Worm (Caenorhabditis elegans) whole organism, young adult: ENCODE measurements around the gene R155.5.

ENCODE experiments used
- B0035.1 ChIP-seq: sonication (generic microtip); optimal IDR thresholded peaks from 2 replicates; lab custom pipeline; 2016; ENCODE audit warnings: missing genetic modification characterization, mild to moderate bottlenecking, missing compliant biosample characterization, missing genotype, missing genetic modification reagents
- B0336.3 ChIP-seq: fragments of 200-800 bp; sonication (Bioruptor generic); IDR thresholded peaks from 2 replicates; pipeline ENCODE4 v1.3.6; 2022; ENCODE audit warnings: missing genetic modification characterization, missing compliant biosample characterization
- D2030.7 ChIP-seq: fragments of 200-800 bp; sonication (Bioruptor generic); IDR thresholded peaks from 2 replicates; pipeline ENCODE4 v1.3.6; 2022; ENCODE audit warnings: missing genetic modification reagents, missing genetic modification characterization, missing compliant biosample characterization
- F10E7.11 ChIP-seq: sonication (generic microtip); optimal IDR thresholded peaks from 2 replicates; lab custom pipeline; 2017; ENCODE audit warnings: mild to moderate bottlenecking, missing genetic modification characterization, moderate library complexity, missing compliant biosample characterization
- F22D6.2 ChIP-seq: sonication (generic microtip); optimal IDR thresholded peaks from 2 replicates; lab custom pipeline; 2016; ENCODE audit warnings: mild to moderate bottlenecking, missing genetic modification characterization, missing compliant biosample characterization
- F52B5.7 ChIP-seq: sonication (generic microtip); optimal IDR thresholded peaks from 2 replicates; lab custom pipeline; 2016; ENCODE audit warnings: mild to moderate bottlenecking, missing genetic modification characterization, missing compliant biosample characterization
- F57C9.4 ChIP-seq: sonication (generic microtip); optimal IDR thresholded peaks from 2 replicates; lab custom pipeline; 2017; ENCODE audit warnings: mild to moderate bottlenecking, missing genetic modification characterization, missing compliant biosample characterization
- Y53F4B.3 ChIP-seq: fragments of 200-800 bp; sonication (Bioruptor generic); IDR thresholded peaks from 2 replicates; pipeline ENCODE4 v1.3.6; 2022; ENCODE audit warnings: missing genetic modification reagents, missing genetic modification characterization, missing compliant biosample characterization
- Y56A3A.18 ChIP-seq: fragments of 200-800 bp; sonication (Bioruptor generic); IDR thresholded peaks from 2 replicates; pipeline ENCODE4 v1.3.6; 2022; ENCODE audit warnings: missing genetic modification reagents, missing genetic modification characterization, missing compliant biosample characterization
- aptf-2 ChIP-seq: fragments of 200-800 bp; sonication (Bioruptor generic); conservative IDR thresholded peaks from 2 replicates; pipeline ENCODE4 v1.3.6; 2022; ENCODE audit warnings: missing genetic modification reagents, missing genetic modification characterization, missing compliant biosample characterization
- atf-7 ChIP-seq: sonication (generic microtip); optimal IDR thresholded peaks from 2 replicates; lab custom pipeline; 2017; ENCODE audit warnings: mild to moderate bottlenecking, missing genetic modification characterization, missing compliant biosample characterization
- attf-3 ChIP-seq: fragments of 200-800 bp; sonication (Bioruptor generic); conservative IDR thresholded peaks from 2 replicates; pipeline ENCODE4 v1.3.6; 2022; ENCODE audit warnings: missing genetic modification reagents, missing genetic modification characterization, missing compliant biosample characterization
- attf-5 ChIP-seq: fragments of 200-800 bp; sonication (Bioruptor generic); optimal IDR thresholded peaks from 2 replicates; lab custom pipeline; 2018; ENCODE audit warnings: mild to moderate bottlenecking, missing genetic modification characterization, missing compliant biosample characterization
- cebp-1 ChIP-seq, 2 experiments: fragments of 200-800 bp in 1 of 2; sonication (Bioruptor generic) in 1 of 2; sonication (generic microtip) in 1 of 2; IDR thresholded peaks in 1 of 2; optimal IDR thresholded peaks in 1 of 2; 2 replicates each; pipeline versions ENCODE4 v1.3.6 to Lab custom; 2017 to 2022; ENCODE audit warnings: missing compliant biosample characterization in 2 of 2, missing genetic modification characterization in 2 of 2, mild to moderate bottlenecking in 1 of 2, missing genetic modification reagents in 1 of 2, moderate library complexity in 1 of 2
- ceh-100 ChIP-seq: fragments of 200-800 bp; sonication (Bioruptor generic); IDR thresholded peaks from 2 replicates; pipeline ENCODE4 v1.3.6; 2022; ENCODE audit warnings: missing genetic modification reagents, missing genetic modification characterization, missing compliant biosample characterization
- ceh-79 ChIP-seq: sonication (generic microtip); optimal IDR thresholded peaks from 2 replicates; lab custom pipeline; 2017; ENCODE audit warnings: mild to moderate bottlenecking, missing genetic modification characterization, missing compliant biosample characterization
- dpl-1 ChIP-seq: fragments of 150-350 bp; optimal IDR thresholded peaks from 2 replicates; lab custom pipeline; 2014; ENCODE audit warnings: missing biosample characterization, missing genetic modification reagents, missing genetic modification characterization
- efl-1 ChIP-seq: fragments of 150-350 bp; optimal IDR thresholded peaks from 2 replicates; lab custom pipeline; 2014; ENCODE audit warnings: missing biosample characterization, missing genetic modification reagents, missing genetic modification characterization
- hlh-26 ChIP-seq: fragments of 200-800 bp; sonication (Bioruptor generic); conservative IDR thresholded peaks from 2 replicates; pipeline ENCODE4 v1.3.6; 2022; ENCODE audit warnings: missing genetic modification reagents, missing genetic modification characterization, missing compliant biosample characterization
- hmg-1.2 ChIP-seq: fragments of 200-800 bp; sonication (Bioruptor generic); IDR thresholded peaks from 2 replicates; pipeline ENCODE4 v1.3.6; 2022; ENCODE audit warnings: missing genetic modification reagents, missing genetic modification characterization, missing compliant biosample characterization
- hmg-20 ChIP-seq: fragments of 200-800 bp; sonication (Bioruptor generic); IDR thresholded peaks from 2 replicates; pipeline ENCODE4 v1.3.6; 2022; ENCODE audit warnings: missing genetic modification reagents, missing genetic modification characterization, missing compliant biosample characterization
- hrde-1 ChIP-seq: sonication (generic microtip); optimal IDR thresholded peaks from 2 replicates; lab custom pipeline; 2016; ENCODE audit warnings: missing genetic modification characterization, mild to moderate bottlenecking, missing compliant biosample characterization, moderate library complexity, missing genotype, missing genetic modification reagents, borderline replicate concordance
- hsf-1 ChIP-seq: fragments of 200-800 bp; sonication (Bioruptor generic); IDR thresholded peaks from 2 replicates; pipeline ENCODE4 v1.3.6; 2022; ENCODE audit warnings: missing genetic modification reagents, missing genetic modification characterization, missing compliant biosample characterization
- lin-26 ChIP-seq: fragments of 200-800 bp; sonication (Bioruptor generic); IDR thresholded peaks from 2 replicates; pipeline ENCODE4 v1.3.6; 2022; ENCODE audit warnings: missing genetic modification reagents, missing genetic modification characterization, missing compliant biosample characterization
- lin-35 ChIP-seq, 3 experiments: fragments of 150-350 bp in 2 of 3; sonication (generic microtip) in 1 of 3; optimal IDR thresholded peaks; 2 replicates each; lab custom pipeline; 2014 to 2018; ENCODE audit warnings: missing biosample characterization in 3 of 3, missing genetic modification characterization in 3 of 3, missing genetic modification reagents in 3 of 3
- lin-40 ChIP-seq: sonication (generic microtip); optimal IDR thresholded peaks from 2 replicates; lab custom pipeline; 2016; ENCODE audit warnings: missing genetic modification characterization, mild to moderate bottlenecking, missing compliant biosample characterization, missing genotype, missing genetic modification reagents
- lin-54 ChIP-seq: fragments of 200-800 bp; sonication (Bioruptor generic); optimal IDR thresholded peaks from 2 replicates; lab custom pipeline; 2018; ENCODE audit warnings: mild to moderate bottlenecking, missing genetic modification characterization, missing compliant biosample characterization
- lsl-1 ChIP-seq: fragments of 200-800 bp; sonication (Bioruptor generic); optimal IDR thresholded peaks from 2 replicates; lab custom pipeline; 2018; ENCODE audit warnings: mild to moderate bottlenecking, missing genetic modification characterization, moderate library complexity, missing compliant biosample characterization
- madf-6 ChIP-seq: fragments of 200-800 bp; sonication (Bioruptor generic); IDR thresholded peaks from 2 replicates; pipeline ENCODE4 v1.3.6; 2022; ENCODE audit warnings: missing genetic modification reagents, missing genetic modification characterization, missing compliant biosample characterization
- mcd-1 ChIP-seq: fragments of 200-800 bp; sonication (Bioruptor generic); IDR thresholded peaks from 2 replicates; pipeline ENCODE4 v1.3.6; 2022; ENCODE audit warnings: missing genetic modification reagents, missing genetic modification characterization, missing compliant biosample characterization
- mel-28 ChIP-seq: sonication (generic microtip); optimal IDR thresholded peaks from 2 replicates; lab custom pipeline; 2016; ENCODE audit warnings: borderline replicate concordance, mild to moderate bottlenecking, missing genetic modification characterization, missing compliant biosample characterization
- nfya-1 ChIP-seq: sonication (generic microtip); optimal IDR thresholded peaks from 2 replicates; lab custom pipeline; 2017; ENCODE audit warnings: antibody characterized with exemption, missing compliant biosample characterization, missing genetic modification characterization, borderline replicate concordance; ENCODE audit not compliant: insufficient read depth
- nfya-2 ChIP-seq: fragments of 200-800 bp; sonication (Bioruptor generic); IDR thresholded peaks from 2 replicates; pipeline ENCODE4 v1.3.6; 2022; ENCODE audit warnings: missing genetic modification reagents, missing genetic modification characterization, missing compliant biosample characterization
- nhr-80 ChIP-seq: sonication (generic microtip); optimal IDR thresholded peaks from 2 replicates; lab custom pipeline; 2016; ENCODE audit warnings: missing genetic modification characterization, missing compliant biosample characterization
- rcor-1 ChIP-seq: fragments of 200-800 bp; sonication (Bioruptor generic); IDR thresholded peaks from 2 replicates; pipeline ENCODE4 v1.3.6; 2022; ENCODE audit warnings: missing genetic modification reagents, missing genetic modification characterization, missing compliant biosample characterization
- repo-1 ChIP-seq: sonication (generic microtip); optimal IDR thresholded peaks from 2 replicates; lab custom pipeline; 2017; ENCODE audit warnings: mild to moderate bottlenecking, missing genetic modification characterization, missing compliant biosample characterization
- snpc-3.4 ChIP-seq: sonication (generic microtip); optimal IDR thresholded peaks from 2 replicates; lab custom pipeline; 2017; ENCODE audit warnings: missing genetic modification characterization, mild to moderate bottlenecking, missing compliant biosample characterization, antibody characterized with exemption, moderate library complexity, missing genotype, missing genetic modification reagents
- snpc-4 ChIP-seq, 5 experiments: fragments of 150-350 bp in 1 of 5; sonication (generic microtip) in 4 of 5; optimal IDR thresholded peaks; 2 replicates each; lab custom pipeline; 2014 to 2018; ENCODE audit warnings: missing genetic modification characterization in 5 of 5, missing biosample characterization in 3 of 5, antibody characterized with exemption in 2 of 5, mild to moderate bottlenecking in 2 of 5, missing compliant biosample characterization in 2 of 5, missing genotype in 2 of 5, moderate library complexity in 2 of 5, missing genetic modification reagents in 1 of 5
- sptf-2 ChIP-seq: fragments of 200-800 bp; sonication (Bioruptor generic); optimal IDR thresholded peaks from 2 replicates; lab custom pipeline; 2018; ENCODE audit warnings: mild to moderate bottlenecking, missing genetic modification characterization, missing compliant biosample characterization
- tbp1 ChIP-seq: fragments of 200-800 bp; sonication (Bioruptor generic); optimal IDR thresholded peaks from 2 replicates; lab custom pipeline; 2018; ENCODE audit warnings: mild to moderate bottlenecking, missing genetic modification characterization, missing compliant biosample characterization
- tbx-9 ChIP-seq: sonication (generic microtip); optimal IDR thresholded peaks from 2 replicates; lab custom pipeline; 2016; ENCODE audit warnings: borderline replicate concordance, missing genetic modification characterization, inconsistent platforms, missing compliant biosample characterization
- unc-130 ChIP-seq: sonication (generic microtip); optimal IDR thresholded peaks from 2 replicates; lab custom pipeline; 2016; ENCODE audit warnings: missing genetic modification reagents, missing genetic modification characterization, missing compliant biosample characterization
- zim-3 ChIP-seq: sonication (generic microtip); optimal IDR thresholded peaks from 2 replicates; lab custom pipeline; 2017; ENCODE audit warnings: mild to moderate bottlenecking, missing genetic modification characterization, moderate library complexity, missing compliant biosample characterization
- ztf-18 ChIP-seq: sonication (generic microtip); optimal IDR thresholded peaks from 2 replicates; lab custom pipeline; 2016; ENCODE audit warnings: missing genotype, mild to moderate bottlenecking, missing genetic modification characterization, missing compliant biosample characterization
- ztf-25 ChIP-seq: fragments of 200-800 bp; sonication (Bioruptor generic); IDR thresholded peaks from 2 replicates; pipeline ENCODE4 v1.3.6; 2022; ENCODE audit warnings: missing genetic modification reagents, missing genetic modification characterization, missing compliant biosample characterization
- ztf-28 ChIP-seq: fragments of 200-800 bp; sonication (Bioruptor generic); IDR thresholded peaks from 2 replicates; pipeline ENCODE4 v1.3.6; 2022; ENCODE audit warnings: missing genetic modification reagents, missing genetic modification characterization, missing compliant biosample characterization
- ztf-3 ChIP-seq: fragments of 200-800 bp; sonication (Bioruptor generic); optimal IDR thresholded peaks from 2 replicates; lab custom pipeline; 2018; ENCODE audit warnings: mild to moderate bottlenecking, missing genetic modification characterization, missing compliant biosample characterization

R155.5 gene

DNA sequence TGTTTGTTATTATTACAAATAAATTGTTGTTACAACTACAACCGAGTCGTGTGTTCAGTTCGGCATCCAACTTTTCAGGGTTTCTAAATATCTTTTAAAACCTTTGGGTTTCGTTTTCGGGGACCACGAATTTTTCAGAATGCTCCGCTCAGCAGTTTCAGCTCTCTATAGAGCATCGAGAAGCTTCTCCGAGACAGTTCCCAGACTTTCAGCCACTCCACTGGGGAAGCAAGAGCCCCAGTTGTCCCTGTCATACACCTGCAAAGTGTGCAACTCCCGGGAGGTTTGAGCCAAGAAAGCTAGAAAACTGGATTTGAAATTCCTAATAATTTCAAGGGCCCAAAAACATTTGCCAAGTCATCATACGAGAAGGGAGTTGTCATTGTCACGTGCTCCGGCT is 18.9 kb downstream of the R155.5 start, which contains the start of gene F53A3.7 (continued):
- no peak for TF ChIP-seq D2030.7 (GFP tag; lab: Robert Waterston, UW)
- TF ChIP-seq attf-3: no peak
- no peak for TF ChIP-seq tbx-9 (tag; lab: Kevin White, UChicago)
- no peak for TF ChIP-seq F10E7.11
- no peak for TF ChIP-seq sptf-2 (GFP tag; lab: Kevin White, UChicago)
- TF ChIP-seq hmg-1.2 (GFP tag; lab: Robert Waterston, UW): 0 out of 2 replicates have a peak, but pooled peaks have one; percentile 11
- no peak for TF ChIP-seq F22D6.2
- no peak for TF ChIP-seq snpc-4 (GFP tag; optimal IDR thresholded peaks at IDR 0.05; lab: Kevin White, UChicago)
- TF ChIP-seq snpc-4 (tag; optimal IDR thresholded peaks at IDR 0.05; lab: Kevin White, UChicago): peak in 1 of 4 experiments; percentile 37
- TF ChIP-seq B0336.3 (GFP tag; lab: Robert Waterston, UW): peak; percentile 89
- TF ChIP-seq ztf-25 (GFP tag; lab: Robert Waterston, UW): no peak
- no peak for TF ChIP-seq aptf-2
- TF ChIP-seq unc-130 (GFP tag; lab: Kevin White, UChicago): peak; percentile 41
- peak; percentile 91 for TF ChIP-seq hrde-1
- TF ChIP-seq mcd-1 (GFP tag; lab: Robert Waterston, UW): peak; percentile 70
- no peak for TF ChIP-seq lin-26
- no peak for TF ChIP-seq nfya-1 (tag; lab: Kevin White, UChicago)
- TF ChIP-seq atf-7 (tag; lab: Kevin White, UChicago): peak; percentile 50
- TF ChIP-seq nhr-80: no peak
- no peak for TF ChIP-seq Y53F4B.3 (GFP tag; lab: Robert Waterston, UW)
- TF ChIP-seq rcor-1: no peak; the same call in 1 of the 2 replicates
- TF ChIP-seq lin-54 (GFP tag; lab: Kevin White, UChicago): peak; percentile 43
- TF ChIP-seq F52B5.7 (tag; lab: Kevin White, UChicago): no peak
- TF ChIP-seq Y56A3A.18 (GFP tag; lab: Robert Waterston, UW): peak; percentile 53; the same call in 1 of the 2 replicates
- no peak for TF ChIP-seq cebp-1 (GFP tag; IDR thresholded peaks at IDR 0.05; lab: Robert Waterston, UW)
- TF ChIP-seq cebp-1 (tag; optimal IDR thresholded peaks at IDR 0.05; lab: Kevin White, UChicago): no peak
- no peak for TF ChIP-seq hmg-20 (GFP tag; lab: Robert Waterston, UW)
- no peak for TF ChIP-seq ztf-18 (tag; lab: Kevin White, UChicago)
- TF ChIP-seq ztf-28: no peak
- TF ChIP-seq F57C9.4 (tag; lab: Kevin White, UChicago): no peak
- TF ChIP-seq lsl-1 (GFP tag; lab: Kevin White, UChicago): peak; percentile 9
- no peak for TF ChIP-seq lin-40 (tag; lab: Kevin White, UChicago)
- TF ChIP-seq madf-6 (GFP tag; lab: Robert Waterston, UW): peak; percentile 36; the same call in 1 of the 2 replicates
- TF ChIP-seq zim-3: no peak
- TF ChIP-seq tbp1 (GFP tag; lab: Kevin White, UChicago): peak; percentile 17
- no peak for TF ChIP-seq hlh-26 (GFP tag; lab: Robert Waterston, UW)
- no peak for TF ChIP-seq efl-1 (GFP tag; lab: Kevin White, UChicago)
- TF ChIP-seq repo-1 (tag; lab: Kevin White, UChicago): peak; percentile 63
- TF ChIP-seq snpc-3.4 (tag; lab: Kevin White, UChicago): peak; percentile 72
- 0 out of 2 replicates have a peak, but pooled peaks have one; percentile 56 for TF ChIP-seq nfya-2 (GFP tag; lab: Robert Waterston, UW)
- no peak for TF ChIP-seq dpl-1 (GFP tag; lab: Kevin White, UChicago)
- TF ChIP-seq lin-35 (GFP tag; optimal IDR thresholded peaks at IDR 0.05; lab: Kevin White, UChicago): peak in 1 of 3 experiments; percentile 1
- TF ChIP-seq attf-5 (GFP tag; lab: Kevin White, UChicago): no peak
- TF ChIP-seq ceh-100 (GFP tag; lab: Robert Waterston, UW): peak; percentile 30; the same call in 1 of the 2 replicates
- TF ChIP-seq B0035.1 (tag; lab: Kevin White, UChicago): no peak
- peak; percentile 70; the same call in 1 of the 2 replicates for TF ChIP-seq hsf-1 (GFP tag; lab: Robert Waterston, UW)
- TF ChIP-seq mel-28 (tag; lab: Kevin White, UChicago): no peak
- peak; percentile 38 for TF ChIP-seq ztf-3 (GFP tag; lab: Kevin White, UChicago)
- TF ChIP-seq ceh-79: peak; percentile 10
